Worm (Caenorhabditis elegans) whole organism, early embryonic: ENCODE results near the gene EEED8.14.

Experiments used
- ama-1 ChIP-seq: fragments of 150-350 bp; optimal IDR thresholded peaks from 2 replicates; lab custom pipeline; 2014
- hmbx-1 ChIP-seq: sonication (generic microtip); optimal IDR thresholded peaks from 2 replicates; lab custom pipeline; 2016; ENCODE audit warnings: mild to moderate bottlenecking, missing genetic modification characterization, missing compliant biosample characterization
- scrt-1 ChIP-seq: fragments of 200-800 bp; sonication (Bioruptor generic); IDR thresholded peaks from 2 replicates; pipeline ENCODE4 v1.3.6; 2022; ENCODE audit warnings: missing genetic modification characterization, missing compliant biosample characterization
- sea-1 ChIP-seq: fragments of 200-800 bp; sonication (Bioruptor generic); conservative IDR thresholded peaks from 2 replicates; pipeline ENCODE4 v1.3.6; 2022; ENCODE audit warnings: missing genetic modification characterization, missing compliant biosample characterization
- tbx-37 ChIP-seq: fragments of 200-800 bp; sonication (Bioruptor generic); conservative IDR thresholded peaks from 2 replicates; pipeline ENCODE4 v1.3.6; 2022; ENCODE audit warnings: missing genetic modification reagents, missing genetic modification characterization, missing compliant biosample characterization

DNA sequence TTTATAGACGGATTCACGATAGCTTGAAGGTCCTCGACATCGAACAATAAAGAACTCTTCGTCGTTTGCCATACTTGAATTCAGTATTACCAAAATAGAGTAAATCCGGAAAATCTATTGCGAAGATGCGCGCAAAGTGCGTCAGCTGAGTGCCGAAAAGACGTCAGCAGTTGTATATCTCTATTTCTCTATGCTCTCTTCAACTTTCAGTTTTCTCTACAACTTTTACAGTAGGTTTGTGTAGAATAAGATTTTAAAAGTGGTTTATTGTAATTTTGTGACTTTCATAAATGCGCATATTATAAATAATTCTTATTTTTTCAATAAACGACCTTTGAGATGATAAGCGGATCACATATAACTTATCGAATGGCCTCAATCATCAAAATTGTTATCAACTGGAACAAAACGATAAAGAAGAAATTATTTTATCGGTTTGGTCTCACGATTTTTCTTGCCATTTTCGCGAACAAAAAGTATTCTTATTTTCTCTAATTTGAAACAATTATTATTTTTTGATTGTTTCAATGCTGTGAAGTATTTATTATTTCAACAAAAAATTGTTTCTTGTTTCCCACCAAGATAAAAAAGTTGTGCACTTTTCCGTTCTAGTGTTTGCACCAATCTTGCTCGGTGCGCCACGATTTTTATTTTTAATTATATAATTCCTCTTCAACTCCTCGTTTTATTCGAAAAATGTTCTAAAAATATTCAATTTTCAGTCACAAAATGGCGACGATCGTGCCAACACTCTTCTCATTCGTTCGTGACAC, 40.4 kb downstream of the EEED8.14 start, which contains the start of the genes agt-2 and F09E5.3:
- TF ChIP-seq hmbx-1 (tag; lab: Kevin White, UChicago) (no peak), scrt-1 (GFP tag; lab: Robert Waterston, UW) (no peak), ama-1 (lab: Kevin White, UChicago) (no peak), sea-1 (no peak), tbx-37 (0 out of 2 replicates have a peak, but pooled peaks have one; percentile 27)
